Worm (Caenorhabditis elegans) whole organism, L4 larva: ENCODE measurements around the gene str-227.
"Not testable (repeated sequence)": the region's sequence is repeated elsewhere in the genome, so short reads cannot be mapped to it uniquely, and the experiment has no call there.

ENCODE experiments used
- F26F4.8 ChIP-seq: fragments of 200-800 bp; sonication (Bioruptor generic); conservative IDR thresholded peaks from 2 replicates; pipeline ENCODE4 v1.3.6; 2022; ENCODE audit warnings: missing genetic modification characterization, missing compliant biosample characterization
- F37D6.2 ChIP-seq: sonication (generic microtip); optimal IDR thresholded peaks from 2 replicates; lab custom pipeline; 2016; ENCODE audit warnings: mild to moderate bottlenecking, missing genetic modification characterization, missing compliant biosample characterization
- F49E8.2 ChIP-seq: sonication (generic microtip); optimal IDR thresholded peaks from 2 replicates; lab custom pipeline; 2016; ENCODE audit warnings: missing compliant biosample characterization, mild to moderate bottlenecking, missing genetic modification characterization, borderline replicate concordance
- aha-1 ChIP-seq: fragments of 150-350 bp; peaks from one replicate; lab custom pipeline; 2014; ENCODE audit warnings: missing biosample characterization, missing genetic modification characterization
- aly-2 ChIP-seq: sonication (generic microtip); optimal IDR thresholded peaks from 2 replicates; lab custom pipeline; 2018; ENCODE audit warnings: missing biosample characterization, missing genetic modification characterization
- ama-1 ChIP-seq: fragments of 150-350 bp; optimal IDR thresholded peaks from 2 replicates; lab custom pipeline; 2014; ENCODE audit warnings: inconsistent platforms, mixed read lengths
- ces-1 ChIP-seq: fragments of 150-350 bp; sonication (generic microtip); optimal IDR thresholded peaks from 4 replicates; lab custom pipeline; 2014; ENCODE audit warnings: missing biosample characterization, missing genetic modification reagents, missing genetic modification characterization
- dmd-6 ChIP-seq: fragments of 200-800 bp; sonication (Bioruptor generic); IDR thresholded peaks from 2 replicates; pipeline ENCODE4 v1.3.6; 2022; ENCODE audit warnings: missing genetic modification reagents, missing genetic modification characterization, missing compliant biosample characterization
- egl-43 ChIP-seq: fragments of 200-800 bp; sonication (Bioruptor generic); IDR thresholded peaks from 2 replicates; pipeline ENCODE4 v1.3.6; 2022; ENCODE audit warnings: missing genetic modification reagents, missing genetic modification characterization, missing compliant biosample characterization
- hif-1 ChIP-seq, 2 experiments: sonication (generic microtip); optimal IDR thresholded peaks; 2 replicates each; lab custom pipeline; 2016 to 2017; ENCODE audit warnings: missing compliant biosample characterization in 2 of 2, missing genetic modification characterization in 2 of 2, missing genetic modification reagents in 2 of 2, missing genotype in 2 of 2, mild to moderate bottlenecking in 1 of 2
- hmg-1.1 ChIP-seq: fragments of 200-800 bp; sonication (Bioruptor generic); IDR thresholded peaks from 2 replicates; pipeline ENCODE4 v1.3.6; 2022; ENCODE audit warnings: missing genetic modification reagents, missing genetic modification characterization, missing compliant biosample characterization
- jun-1 ChIP-seq: fragments of 150-350 bp; optimal IDR thresholded peaks from 2 replicates; lab custom pipeline; 2014; ENCODE audit warnings: missing biosample characterization, missing genetic modification reagents, missing genetic modification characterization
- lim-7 ChIP-seq: fragments of 200-800 bp; sonication (Bioruptor generic); IDR thresholded peaks from 2 replicates; pipeline ENCODE4 v1.3.6; 2022; ENCODE audit warnings: missing genetic modification characterization, missing compliant biosample characterization
- lin-29 ChIP-seq: fragments of 200-800 bp; sonication (Bioruptor generic); IDR thresholded peaks from 2 replicates; pipeline ENCODE4 v1.3.6; 2022; ENCODE audit warnings: missing genetic modification reagents, missing genetic modification characterization, missing compliant biosample characterization
- mdl-1 ChIP-seq, 2 experiments: fragments of 150-350 bp in 1 of 2; sonication (generic microtip) in 1 of 2; optimal IDR thresholded peaks; 2 replicates each; lab custom pipeline; 2014 to 2017; ENCODE audit warnings: missing biosample characterization in 2 of 2, missing genetic modification characterization in 2 of 2
- mxl-3 ChIP-seq: fragments of 200-800 bp; sonication (Bioruptor generic); optimal IDR thresholded peaks from 2 replicates; lab custom pipeline; 2018; ENCODE audit warnings: mild to moderate bottlenecking, missing genetic modification characterization, missing compliant biosample characterization
- nhr-237 ChIP-seq: sonication (generic microtip); optimal IDR thresholded peaks from 2 replicates; lab custom pipeline; 2017; ENCODE audit warnings: missing biosample characterization, missing genetic modification characterization
- nhr-28 ChIP-seq: fragments of 150-350 bp; optimal IDR thresholded peaks from 2 replicates; lab custom pipeline; 2014; ENCODE audit warnings: missing biosample characterization, missing genetic modification characterization
- nhr-41 ChIP-seq: fragments of 200-800 bp; sonication (Bioruptor generic); IDR thresholded peaks from 2 replicates; pipeline ENCODE4 v1.3.6; 2022; ENCODE audit warnings: missing genetic modification reagents, missing genetic modification characterization, missing compliant biosample characterization
- php-3 ChIP-seq: fragments of 200-800 bp; sonication (Bioruptor generic); IDR thresholded peaks from 2 replicates; pipeline ENCODE4 v1.3.6; 2022; ENCODE audit warnings: missing genetic modification reagents, missing genetic modification characterization, missing compliant biosample characterization
- pqm-1 ChIP-seq: sonication (generic microtip); optimal IDR thresholded peaks from 2 replicates; lab custom pipeline; 2017; ENCODE audit warnings: missing biosample characterization, missing genetic modification characterization
- sdz-12 ChIP-seq: fragments of 200-800 bp; sonication (Bioruptor generic); optimal IDR thresholded peaks from 2 replicates; lab custom pipeline; 2018; ENCODE audit warnings: mild to moderate bottlenecking, missing genetic modification characterization, missing compliant biosample characterization
- set-16 ChIP-seq: fragments of 200-800 bp; sonication (Bioruptor generic); IDR thresholded peaks from 2 replicates; pipeline ENCODE4 v1.3.6; 2022; ENCODE audit warnings: missing genetic modification reagents, missing genetic modification characterization, missing compliant biosample characterization
- tag-97 ChIP-seq: fragments of 200-800 bp; sonication (Bioruptor generic); IDR thresholded peaks from 2 replicates; pipeline ENCODE4 v1.3.6; 2022; ENCODE audit warnings: missing genetic modification characterization, missing compliant biosample characterization
- unc-62 ChIP-seq, 3 experiments: fragments of 150-350 bp in 1 of 3; sonication (generic microtip); optimal IDR thresholded peaks in 2 of 3; peaks in 1 of 3; 1 replicate in 1 of 3; 2 replicates in 2 of 3; lab custom pipeline; 2014 to 2017; ENCODE audit warnings: missing biosample characterization in 3 of 3, missing genetic modification characterization in 3 of 3, missing genetic modification reagents in 3 of 3, missing genotype in 1 of 3
- zag-1 ChIP-seq: fragments of 150-350 bp; optimal IDR thresholded peaks from 2 replicates; lab custom pipeline; 2014; ENCODE audit warnings: missing biosample characterization, missing genetic modification characterization
- ztf-11 ChIP-seq: fragments of 150-350 bp; optimal IDR thresholded peaks from 2 replicates; lab custom pipeline; 2014; ENCODE audit warnings: missing biosample characterization, missing genetic modification characterization
- ztf-7 ChIP-seq: fragments of 150-350 bp; optimal IDR thresholded peaks from 2 replicates; lab custom pipeline; 2014; ENCODE audit warnings: missing biosample characterization, missing genetic modification characterization

Gene str-227

DNA sequence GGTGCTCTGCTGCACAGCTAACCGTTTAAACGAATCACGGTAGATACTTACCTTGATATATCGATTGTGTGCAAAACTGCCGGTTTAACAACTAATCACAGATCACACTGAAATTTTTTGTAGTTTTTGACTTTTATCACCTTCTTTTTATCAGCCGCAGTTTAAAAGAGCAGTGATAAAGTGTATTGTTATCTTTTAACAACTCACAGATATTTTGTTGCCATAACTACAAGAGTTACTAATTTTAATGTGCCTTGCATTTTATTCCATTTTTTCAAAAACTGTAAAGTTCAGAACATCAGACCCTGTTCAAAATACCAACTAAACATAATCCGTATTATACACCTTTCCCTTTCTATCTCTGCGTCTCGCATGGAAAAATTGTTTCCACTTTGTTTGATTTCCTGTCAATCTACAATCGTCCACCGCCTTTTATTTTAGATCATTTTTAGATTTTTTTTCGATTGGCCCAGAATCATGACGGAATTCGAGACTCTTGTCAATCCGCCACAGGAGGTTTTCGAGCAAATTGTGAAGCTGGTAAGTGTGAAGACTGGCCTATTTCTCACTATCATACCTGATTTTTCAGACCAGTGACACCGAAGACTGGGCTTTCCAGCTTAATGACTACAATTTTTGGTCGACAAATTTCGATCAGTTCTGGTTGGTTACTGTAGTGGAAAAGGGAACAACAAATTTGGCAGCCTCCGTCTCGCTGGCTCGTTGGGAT, 34.9 kb downstream of the str-227 start, which contains the start of gene T24A6.20:
TSS of gene T24A6.20 (plus strand) at position 395 of the 730 bp plus-strand sequence.
- TF ChIP-seq dmd-6 (GFP tag; lab: Robert Waterston, UW) (no peak; the same call in 1 of the 2 replicates), aha-1 (tag; lab: Kevin White, UChicago) (no peak), pqm-1 (tag; lab: Kevin White, UChicago) (peak; percentile 16), nhr-237 (no peak), ztf-11 (tag; lab: Kevin White, UChicago) (no peak), unc-62 (GFP tag; optimal IDR thresholded peaks at IDR 0.05 in 1 of 2; lab: Kevin White, UChicago) (peak in 1 of 2 experiments; percentile 69), unc-62 (tag; optimal IDR thresholded peaks at IDR 0.05; lab: Kevin White, UChicago) (no peak), mxl-3 (GFP tag; lab: Kevin White, UChicago) (no peak), nhr-28 (tag; lab: Kevin White, UChicago) (peak; percentile 79), lin-29 (GFP tag; lab: Robert Waterston, UW) (no peak), egl-43 (GFP tag; lab: Robert Waterston, UW) (no peak), php-3 (GFP tag; lab: Robert Waterston, UW) (0 out of 2 replicates have a peak, but pooled peaks have one; percentile 45), jun-1 (tag; lab: Kevin White, UChicago) (no peak)

DNA sequence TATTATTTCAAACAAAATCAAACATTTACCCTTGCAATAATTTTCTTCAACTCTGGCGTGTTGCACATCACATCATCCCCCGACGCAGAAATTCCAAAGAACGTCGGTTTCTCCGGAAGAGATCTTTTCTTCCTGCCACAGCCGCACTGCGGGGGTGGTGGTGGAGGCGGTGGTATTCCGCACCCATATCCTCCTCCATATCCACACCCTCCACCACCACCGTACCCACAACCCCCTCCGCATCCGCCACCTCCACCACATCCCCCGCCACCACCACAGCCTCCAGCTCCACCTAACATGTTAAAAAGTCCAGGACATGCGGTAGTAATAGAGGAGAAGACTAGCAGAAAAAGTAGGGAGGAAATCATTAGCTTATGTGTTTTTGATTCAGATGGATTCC, 36.9 kb downstream of the str-227 start, which contains the start of gene grl-29:
TSS of gene grl-29 (minus strand) at position 368 of the 400 bp plus-strand sequence.
- TF ChIP-seq egl-43 (GFP tag; lab: Robert Waterston, UW) (peak; percentile 70), zag-1 (tag; lab: Kevin White, UChicago) (no peak), ama-1 (lab: Kevin White, UChicago) (no peak), hif-1 (tag; optimal IDR thresholded peaks at IDR 0.05; lab: Kevin White, UChicago) (no peak), F26F4.8 (GFP tag; lab: Robert Waterston, UW) (no peak), tag-97 (GFP tag; lab: Robert Waterston, UW) (no peak), ztf-7 (no peak), F49E8.2 (tag; lab: Kevin White, UChicago) (no peak), set-16 (GFP tag; lab: Robert Waterston, UW) (peak; percentile 88; the same call in 1 of the 2 replicates), mdl-1 (tag; optimal IDR thresholded peaks at IDR 0.05; lab: Kevin White, UChicago) (no peak)

DNA sequence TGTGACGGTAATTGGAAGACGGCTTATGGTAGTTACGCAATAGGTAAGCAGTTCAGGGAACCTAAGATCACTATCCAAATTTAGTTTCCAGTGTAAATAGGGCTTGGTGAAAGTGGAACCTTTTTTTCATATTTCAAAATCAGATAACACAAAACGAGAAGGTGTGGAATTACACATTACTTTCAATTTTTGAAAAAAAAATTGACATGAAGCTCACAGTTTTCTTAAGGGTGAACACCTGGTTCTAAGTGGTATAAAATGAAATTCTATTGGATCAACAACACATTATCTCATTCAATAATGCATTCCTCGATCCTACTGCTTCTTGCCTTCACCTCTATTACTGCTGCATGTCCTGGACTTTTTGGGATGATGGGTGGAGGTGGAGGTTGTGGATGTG, 38.0 kb downstream of the str-227 start, which contains the start of gene grl-30:
TSS of gene grl-30 (plus strand) at position 301 of the 400 bp plus-strand sequence.
- TF ChIP-seq hmg-1.1 (GFP tag; lab: Robert Waterston, UW) (no peak), F37D6.2 (tag; lab: Kevin White, UChicago) (no peak), pqm-1 (tag; lab: Kevin White, UChicago) (no peak), nhr-41 (GFP tag; lab: Robert Waterston, UW) (no peak), aly-2 (tag; lab: Kevin White, UChicago) (no peak), ces-1 (GFP tag; lab: Kevin White, UChicago) (no peak)

DNA sequence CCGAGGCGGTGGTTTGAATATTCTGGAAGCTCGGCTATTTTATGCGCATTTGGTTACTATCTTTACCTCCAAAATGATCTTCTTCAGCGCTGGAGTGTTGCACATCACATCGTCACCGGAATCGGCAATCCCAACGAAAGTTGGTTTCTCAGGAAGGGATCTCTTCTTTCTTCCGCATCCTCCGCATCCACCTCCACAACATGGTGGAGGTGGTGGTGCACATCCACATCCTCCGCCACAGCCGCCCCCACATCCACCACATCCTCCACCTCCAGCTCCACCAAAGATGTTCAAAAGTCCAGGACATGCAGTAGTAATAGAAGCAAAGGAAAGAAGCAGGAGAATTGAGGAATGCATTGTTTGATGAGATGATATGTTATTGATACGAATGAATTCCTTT, 39.4 kb downstream of the str-227 start, which contains the start of gene grl-31:
TSS of gene grl-31 (minus strand) at position 357 of the 400 bp plus-strand sequence.
- TF ChIP-seq egl-43 (GFP tag; lab: Robert Waterston, UW) (no peak), lim-7 (GFP tag; lab: Robert Waterston, UW) (peak; percentile 21; the same call in 1 of the 2 replicates), set-16 (GFP tag; lab: Robert Waterston, UW) (peak; percentile 51), nhr-28 (tag; lab: Kevin White, UChicago) (no peak)

DNA sequence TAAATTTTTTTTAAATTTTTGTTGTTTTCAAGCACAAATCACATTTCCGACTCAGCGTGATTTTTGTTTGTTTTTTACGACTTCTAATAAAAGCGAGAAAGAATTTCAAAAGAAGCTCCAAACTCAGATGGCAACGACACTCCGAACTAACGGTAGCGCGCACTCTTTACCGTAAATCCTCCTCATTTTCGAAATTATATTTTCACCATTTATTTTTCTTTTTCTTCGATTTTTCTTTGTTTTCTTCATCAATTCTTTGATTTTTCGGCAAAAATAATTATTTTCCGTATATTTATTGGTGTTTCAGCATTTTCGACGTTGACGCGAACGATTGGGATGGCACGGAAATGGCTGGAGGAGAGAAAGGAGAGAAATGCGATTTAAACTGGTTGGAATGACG, 40.8 kb downstream of the str-227 start, which contains the start of gene T24A6.1:
TSS of gene T24A6.1 (plus strand) at position 301 of the 400 bp plus-strand sequence.
- TF ChIP-seq dmd-6 (GFP tag; lab: Robert Waterston, UW); aly-2 (tag; lab: Kevin White, UChicago); sdz-12 (GFP tag; lab: Kevin White, UChicago): not testable (repeated sequence)
